Fruit fly (Drosophila melanogaster) whole organism, embryonic: ENCODE measurements around the gene Cdc5.
A peak's percentile ranks its signal among the peaks of the same experiment; 100 is the strongest.

Experiments used
- Asciz ChIP-seq: fragments of 200-800 bp; sonication (Bioruptor generic); optimal IDR thresholded peaks from 2 replicates; lab custom pipeline; 2017; ENCODE audit warnings: missing biosample characterization, mild to moderate bottlenecking, missing genetic modification characterization, missing genetic modification reagents
- Blimp-1 ChIP-seq: fragments of 200-800 bp; sonication (Bioruptor generic); optimal IDR thresholded peaks from 3 replicates; lab custom pipeline; 2018; ENCODE audit warnings: missing biosample characterization, missing genetic modification characterization, mild to moderate bottlenecking, moderate library complexity, missing genetic modification reagents
- CG10267 ChIP-seq: fragments of 200-800 bp; sonication (Bioruptor generic); optimal IDR thresholded peaks from 2 replicates; lab custom pipeline; 2018; ENCODE audit warnings: missing biosample characterization, mild to moderate bottlenecking, missing genetic modification characterization, moderate library complexity
- CG10565 ChIP-seq: fragments of 200-800 bp; sonication (Bioruptor generic); optimal IDR thresholded peaks from 3 replicates; lab custom pipeline; 2016; ENCODE audit warnings: missing biosample characterization, mild to moderate bottlenecking, missing genetic modification characterization
- CG10979 ChIP-seq: fragments of 200-800 bp; sonication (Bioruptor generic); optimal IDR thresholded peaks from 2 replicates; lab custom pipeline; 2018; ENCODE audit warnings: missing biosample characterization, mild to moderate bottlenecking, missing genetic modification characterization, moderate library complexity
- CG12236 ChIP-seq: fragments of 200-800 bp; sonication (Bioruptor generic); optimal IDR thresholded peaks from 2 replicates; lab custom pipeline; 2016; ENCODE audit warnings: missing biosample characterization, missing genetic modification characterization
- CG12391 ChIP-seq: fragments of 200-800 bp; sonication (Bioruptor generic); optimal IDR thresholded peaks from 3 replicates; lab custom pipeline; 2018; ENCODE audit warnings: missing biosample characterization, mild to moderate bottlenecking, missing genetic modification characterization, moderate library complexity
- CG13123 ChIP-seq: fragments of 200-800 bp; sonication (Bioruptor generic); optimal IDR thresholded peaks from 2 replicates; lab custom pipeline; 2016; ENCODE audit warnings: missing biosample characterization, missing genetic modification characterization
- CG13775 ChIP-seq: fragments of 200-800 bp; sonication (Bioruptor generic); optimal IDR thresholded peaks from 3 replicates; lab custom pipeline; 2017; ENCODE audit warnings: missing biosample characterization, mild to moderate bottlenecking, missing genetic modification characterization
- CG16815 ChIP-seq: fragments of 200-800 bp; sonication (Bioruptor generic); optimal IDR thresholded peaks from 3 replicates; lab custom pipeline; 2017; ENCODE audit warnings: missing biosample characterization, mild to moderate bottlenecking, missing genetic modification characterization
- CG18262 ChIP-seq: fragments of 200-800 bp; optimal IDR thresholded peaks from 3 replicates; lab custom pipeline; 2019; ENCODE audit warnings: missing biosample characterization, mild to moderate bottlenecking, missing genetic modification characterization, moderate library complexity
- CG2202 ChIP-seq: fragments of 200-800 bp; sonication (Bioruptor generic); optimal IDR thresholded peaks from 2 replicates; lab custom pipeline; 2018; ENCODE audit warnings: missing biosample characterization, mild to moderate bottlenecking, missing genetic modification characterization
- CG2678 ChIP-seq: fragments of 200-800 bp; sonication (Bioruptor generic); optimal IDR thresholded peaks from 3 replicates; lab custom pipeline; 2019; ENCODE audit warnings: missing biosample characterization, mild to moderate bottlenecking, missing genetic modification characterization, moderate library complexity
- CG31441 ChIP-seq: fragments of 200-800 bp; sonication (Bioruptor generic); IDR thresholded peaks from 2 replicates; pipeline ENCODE4 v1.3.6; 2022; ENCODE audit warnings: missing biosample characterization, missing genetic modification characterization
- CG33557 ChIP-seq: fragments of 200-800 bp; sonication (Bioruptor generic); optimal IDR thresholded peaks from 2 replicates; lab custom pipeline; 2019; ENCODE audit warnings: missing biosample characterization, mild to moderate bottlenecking, missing genetic modification characterization, moderate library complexity
- CG42726 ChIP-seq: fragments of 200-800 bp; sonication (Bioruptor generic); IDR thresholded peaks from 2 replicates; pipeline ENCODE4 v1.3.6; 2022; ENCODE audit warnings: missing biosample characterization, missing genetic modification characterization; ENCODE audit not compliant: partially characterized antibody
- CG4404 ChIP-seq: fragments of 200-800 bp; sonication (Bioruptor generic); IDR thresholded peaks from 2 replicates; pipeline ENCODE4 v1.3.6; 2022; ENCODE audit warnings: missing biosample characterization, missing genetic modification characterization
- CG7786 ChIP-seq: fragments of 200-800 bp; sonication (Bioruptor generic); optimal IDR thresholded peaks from 2 replicates; lab custom pipeline; 2016; ENCODE audit warnings: missing biosample characterization, missing genetic modification characterization
- CG8281 ChIP-seq: fragments of 200-800 bp; sonication (Bioruptor generic); optimal IDR thresholded peaks from 2 replicates; lab custom pipeline; 2018; ENCODE audit warnings: missing biosample characterization, mild to moderate bottlenecking, missing genetic modification characterization, moderate library complexity
- CG9437 ChIP-seq: fragments of 200-800 bp; sonication (Bioruptor generic); optimal IDR thresholded peaks from 2 replicates; lab custom pipeline; 2018; ENCODE audit warnings: missing biosample characterization, mild to moderate bottlenecking, missing genetic modification characterization
- CoRest ChIP-seq: fragments of 200-800 bp; sonication (Bioruptor generic); optimal IDR thresholded peaks from 3 replicates; lab custom pipeline; 2018; ENCODE audit warnings: missing biosample characterization, mild to moderate bottlenecking, missing genetic modification characterization, moderate library complexity
- Dll ChIP-seq: fragments of 200-800 bp; sonication (Bioruptor generic); IDR thresholded peaks from 4 replicates; pipeline ENCODE4 v1.3.6; 2022; ENCODE audit warnings: missing biosample characterization, missing genetic modification characterization; ENCODE audit not compliant: partially characterized antibody
- Dp ChIP-seq: fragments of 200-800 bp; sonication (Bioruptor generic); optimal IDR thresholded peaks from 2 replicates; lab custom pipeline; 2018; ENCODE audit warnings: missing biosample characterization, mild to moderate bottlenecking, missing genetic modification characterization, moderate library complexity
- Ets65A ChIP-seq: fragments of 200-800 bp; sonication (Bioruptor generic); peaks from one replicate; lab custom pipeline; 2016; ENCODE audit warnings: missing biosample characterization, missing genetic modification characterization
- HLHmδ ChIP-seq: fragments of 200-800 bp; sonication (Bioruptor generic); optimal IDR thresholded peaks from 2 replicates; lab custom pipeline; 2018; ENCODE audit warnings: missing biosample characterization, mild to moderate bottlenecking, missing genetic modification characterization, moderate library complexity
- Jarid2 ChIP-seq: fragments of 200-800 bp; sonication (Bioruptor generic); optimal IDR thresholded peaks from 3 replicates; lab custom pipeline; 2017; ENCODE audit warnings: mild to moderate bottlenecking, missing biosample characterization, missing genetic modification reagents, missing genetic modification characterization
- Neu2 ChIP-seq: fragments of 200-800 bp; sonication (Bioruptor generic); optimal IDR thresholded peaks from 3 replicates; lab custom pipeline; 2016; ENCODE audit warnings: missing biosample characterization, missing genetic modification characterization, borderline replicate concordance
- Pdp1 ChIP-seq, 2 experiments: fragments of 200-800 bp; sonication (Bioruptor generic); optimal IDR thresholded peaks; 3 replicates each; lab custom pipeline; 2016; ENCODE audit warnings: missing biosample characterization in 2 of 2, missing genetic modification characterization in 2 of 2, mild to moderate bottlenecking in 1 of 2, moderate library complexity in 1 of 2
- Spps ChIP-seq: fragments of 200-800 bp; sonication (Bioruptor generic); optimal IDR thresholded peaks from 2 replicates; lab custom pipeline; 2018; ENCODE audit warnings: missing biosample characterization, mild to moderate bottlenecking, missing genetic modification characterization
- Tbp ChIP-seq: fragments of >200 bp; optimal IDR thresholded peaks from 2 replicates; lab custom pipeline; 2018; ENCODE audit warnings: missing biosample characterization, missing genetic modification characterization
- YL-1 ChIP-seq: fragments of 200-800 bp; sonication (Bioruptor generic); optimal IDR thresholded peaks from 3 replicates; lab custom pipeline; 2017; ENCODE audit warnings: missing biosample characterization, mild to moderate bottlenecking, missing genetic modification characterization
- bbx ChIP-seq: fragments of 200-800 bp; sonication (Bioruptor generic); IDR thresholded peaks from 2 replicates; pipeline ENCODE4 v1.3.6; 2022; ENCODE audit warnings: missing biosample characterization, missing genetic modification characterization; ENCODE audit not compliant: partially characterized antibody
- bsh ChIP-seq, 2 experiments: fragments of 200-800 bp; sonication (Bioruptor generic); optimal IDR thresholded peaks; 2 replicates each; lab custom pipeline; 2017 to 2018; ENCODE audit warnings: mild to moderate bottlenecking in 2 of 2, missing biosample characterization in 2 of 2, missing genetic modification characterization in 2 of 2, moderate library complexity in 1 of 2
- crol ChIP-seq: fragments of 200-800 bp; sonication (Bioruptor generic); IDR thresholded peaks from 2 replicates; pipeline ENCODE4 v1.3.6; 2022; ENCODE audit warnings: missing biosample characterization, missing genetic modification characterization
- cwo ChIP-seq: fragments of 200-800 bp; sonication (Bioruptor generic); optimal IDR thresholded peaks from 3 replicates; lab custom pipeline; 2017; ENCODE audit warnings: missing biosample characterization, missing genetic modification characterization, mild to moderate bottlenecking, moderate library complexity, missing genetic modification reagents
- dan ChIP-seq: fragments of 200-800 bp; sonication (Bioruptor generic); IDR thresholded peaks from 2 replicates; pipeline ENCODE4 v1.3.6; 2022; ENCODE audit warnings: missing biosample characterization, missing genetic modification characterization
- dmrt99B ChIP-seq: fragments of 200-800 bp; sonication (Bioruptor generic); optimal IDR thresholded peaks from 2 replicates; lab custom pipeline; 2018; ENCODE audit warnings: missing biosample characterization, mild to moderate bottlenecking, missing genetic modification characterization, moderate library complexity
- eyg ChIP-seq: fragments of 200-800 bp; sonication (Bioruptor generic); optimal IDR thresholded peaks from 3 replicates; lab custom pipeline; 2016; ENCODE audit warnings: missing biosample characterization, missing genetic modification characterization
- jing ChIP-seq: fragments of 200-800 bp; sonication (Bioruptor generic); optimal IDR thresholded peaks from 2 replicates; lab custom pipeline; 2018; ENCODE audit warnings: missing biosample characterization, mild to moderate bottlenecking, missing genetic modification characterization
- p53 ChIP-seq: fragments of 200-800 bp; sonication (Bioruptor generic); optimal IDR thresholded peaks from 2 replicates; lab custom pipeline; 2016; ENCODE audit warnings: missing biosample characterization, missing genetic modification characterization
- sob ChIP-seq: fragments of 200-800 bp; sonication (Bioruptor generic); IDR thresholded peaks from 2 replicates; pipeline ENCODE4 v1.3.6; 2022; ENCODE audit warnings: missing biosample characterization, missing genetic modification characterization
- trem ChIP-seq: fragments of 200-800 bp; optimal IDR thresholded peaks from 3 replicates; lab custom pipeline; 2019; ENCODE audit warnings: missing biosample characterization, mild to moderate bottlenecking, missing genetic modification characterization, moderate library complexity
- z ChIP-seq: fragments of 200-800 bp; sonication (Bioruptor generic); IDR thresholded peaks from 3 replicates; pipeline ENCODE4 v1.3.6; 2022; ENCODE audit warnings: missing biosample characterization, missing genetic modification characterization

The Cdc5 gene

DNA sequence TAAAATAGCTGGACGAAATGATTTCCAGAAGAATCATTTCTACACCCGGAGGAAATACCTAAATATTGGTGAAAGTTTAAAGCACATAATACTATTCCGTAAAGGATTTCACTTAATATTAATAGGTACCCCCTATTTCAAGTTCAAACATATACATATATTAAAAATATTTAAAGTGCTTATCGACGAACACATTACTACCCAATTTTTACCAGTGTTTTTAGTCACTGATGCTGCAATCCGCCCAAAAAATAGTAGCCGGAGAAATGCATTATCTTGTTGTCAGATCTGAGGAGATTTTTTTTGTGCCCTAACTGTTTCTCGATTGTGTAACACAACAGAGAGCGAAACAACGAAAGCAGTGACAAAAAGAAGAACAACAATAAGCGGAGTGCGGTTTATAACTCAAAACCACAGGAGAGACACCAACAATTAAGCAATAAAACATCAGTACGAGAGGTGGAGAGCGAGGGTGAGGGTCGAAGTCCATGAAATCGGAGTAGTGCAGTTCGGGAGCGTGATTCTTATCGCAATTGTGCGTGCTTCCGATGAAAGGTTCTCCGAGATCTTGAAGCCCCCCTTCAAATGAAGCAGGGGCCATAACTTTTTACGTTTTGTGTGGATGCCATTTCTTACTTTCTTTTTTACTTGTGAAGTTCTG is 19.8 kb upstream of the Cdc5 start (continued):
- TF ChIP-seq trem (tag; lab: Kevin White, UChicago) (peak; percentile 46), CoRest (tag; lab: Kevin White, UChicago) (peak; percentile 3), YL-1 (GFP tag; lab: Kevin White, UChicago) (no peak), Jarid2 (GFP tag; lab: Kevin White, UChicago) (no peak), jing (GFP tag; lab: Kevin White, UChicago) (no peak), CG13775 (GFP tag; lab: Kevin White, UChicago) (no peak), dmrt99B (tag; lab: Kevin White, UChicago) (peak; percentile 16), eyg (no peak), CG2678 (no peak), CG7786 (GFP tag; lab: Kevin White, UChicago) (no peak), CG12236 (GFP tag; lab: Kevin White, UChicago) (no peak), sob (GFP tag; lab: Robert Waterston, UW) (no peak), CG2202 (tag; lab: Kevin White, UChicago) (peak; percentile 30), CG16815 (peak; percentile 23), CG10267 (tag; lab: Kevin White, UChicago) (peak; percentile 53), CG31441 (GFP tag; lab: Robert Waterston, UW) (0 out of 2 replicates have a peak, but pooled peaks have one; percentile 44), CG4404 (GFP tag; lab: Robert Waterston, UW) (peak; percentile 51), Spps (tag; lab: Kevin White, UChicago) (peak; percentile 11), Neu2 (GFP tag; lab: Kevin White, UChicago) (no peak), CG12391 (tag; lab: Kevin White, UChicago) (peak; percentile 40), bsh (GFP tag; optimal IDR thresholded peaks at IDR 0.05; lab: Kevin White, UChicago) (peak in 1 of 2 experiments; percentile 67)

DNA sequence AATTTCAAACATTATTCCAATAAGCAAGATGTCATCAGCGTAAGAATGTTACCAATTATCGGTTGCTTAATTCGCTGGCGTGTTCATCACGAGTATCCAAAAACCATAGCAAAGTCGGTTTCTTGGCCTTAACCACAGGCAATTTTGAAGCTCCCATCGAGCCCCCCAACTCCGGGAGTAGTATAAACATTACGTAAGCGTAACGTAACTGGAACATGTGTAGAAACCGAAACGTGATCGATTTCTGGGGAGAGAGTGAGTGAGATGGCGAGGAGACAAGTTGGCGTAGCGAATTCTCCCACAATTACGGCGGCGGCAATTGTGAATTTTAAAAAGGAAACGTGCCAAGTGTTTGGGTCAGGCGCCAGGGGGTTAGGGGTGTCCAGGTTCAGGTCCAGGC is 17.7 kb upstream of the Cdc5 start:
- no peak for TF ChIP-seq CG8281
- TF ChIP-seq CG18262 (tag; lab: Kevin White, UChicago): no peak
- no peak for TF ChIP-seq CG10565 (GFP tag; lab: Kevin White, UChicago)
- no peak for TF ChIP-seq CG42726
- TF ChIP-seq Tbp (GFP tag; lab: Kevin White, UChicago): no peak
- no peak for TF ChIP-seq bbx (GFP tag; lab: Robert Waterston, UW)
- TF ChIP-seq Ets65A: peak; percentile 23
- TF ChIP-seq Dp (GFP tag; lab: Kevin White, UChicago): no peak
- TF ChIP-seq crol (GFP tag; lab: Robert Waterston, UW): 0 out of 2 replicates have a peak, but pooled peaks have one; percentile 10
- TF ChIP-seq CG33557 (GFP tag; lab: Kevin White, UChicago): no peak
- no peak for TF ChIP-seq CG10979 (tag; lab: Kevin White, UChicago)
- peak in 1 of 2 experiments; percentile 66 for TF ChIP-seq Pdp1 (GFP tag; optimal IDR thresholded peaks at IDR 0.05; lab: Kevin White, UChicago)
- no peak for TF ChIP-seq z (GFP tag; lab: Robert Waterston, UW)
- TF ChIP-seq CG13123 (GFP tag; lab: Kevin White, UChicago): no peak
- no peak for TF ChIP-seq HLHmδ (GFP tag; lab: Kevin White, UChicago)
- TF ChIP-seq cwo (GFP tag; lab: Kevin White, UChicago): no peak
- TF ChIP-seq Asciz (GFP tag; lab: Kevin White, UChicago): no peak
- TF ChIP-seq dan: no peak
- no peak for TF ChIP-seq Blimp-1 (GFP tag; lab: Kevin White, UChicago)
- peak; percentile 66 for TF ChIP-seq CG9437 (GFP tag; lab: Kevin White, UChicago)
- TF ChIP-seq p53 (GFP tag; lab: Kevin White, UChicago): no peak
- no peak for TF ChIP-seq Dll (GFP tag; lab: Robert Waterston, UW)
